In genomic region chr3L:17339122-17339521, dm6 we compare ENCODE assay signal across 5 fruit fly cellular contexts.
TF ChIP-seq lines count a peak whose summit lies in the region.

TSS of gene CG6479 (minus strand) at chr3L:17339262.

- TF ChIP-seq CTCF in S2 (optimal IDR thresholded peaks at IDR 0.05; lab: Kevin White, UChicago) = peak; percentile 29 to 65
- TF ChIP-seq CTCF in whole organism, embryonic (GFP tag; optimal IDR thresholded peaks at IDR 0.05; lab: Kevin White, UChicago) = peak; percentile 34

TF ChIP-seq in whole organism, embryonic, 481 proteins besides CTCF, POLR2A, EP300 and RAD21 (continues in another document):
- TF ChIP-seq MBD-R2 (GFP tag; IDR thresholded peaks at IDR 0.05; lab: Robert Waterston, UW) (peak; percentile 85), pan (optimal IDR thresholded peaks at IDR 0.05; lab: Kevin White, UChicago) (no peak), pan (GFP tag; optimal IDR thresholded peaks at IDR 0.05 in 1 of 2, IDR thresholded peaks at IDR 0.05 in 1 of 2) (no peak), dpn (GFP tag; optimal IDR thresholded peaks at IDR 0.05; lab: Kevin White, UChicago) (no peak), CG4328 (GFP tag; optimal IDR thresholded peaks at IDR 0.05; lab: Kevin White, UChicago) (no peak), CoRest (tag; optimal IDR thresholded peaks at IDR 0.05; lab: Kevin White, UChicago) (peak; percentile 29), sqz (GFP tag; optimal IDR thresholded peaks at IDR 0.05; lab: Kevin White, UChicago) (no peak), row (GFP tag; IDR thresholded peaks at IDR 0.05; lab: Robert Waterston, UW) (peak; percentile 36; the same call in 1 of the 3 replicates), dm (GFP tag; optimal IDR thresholded peaks at IDR 0.05; lab: Kevin White, UChicago) (no peak), sc (optimal IDR thresholded peaks at IDR 0.05; lab: Kevin White, UChicago) (no peak), sc (GFP tag; optimal IDR thresholded peaks at IDR 0.05; lab: Kevin White, UChicago) (no peak), Trl (optimal IDR thresholded peaks at IDR 0.05; lab: Kevin White, UChicago) (no peak), Trl (GFP tag; optimal IDR thresholded peaks at IDR 0.05; lab: Kevin White, UChicago) (no peak), Stat92E (GFP tag; optimal IDR thresholded peaks at IDR 0.05; lab: Kevin White, UChicago) (no peak), CG14965 (GFP tag; optimal IDR thresholded peaks at IDR 0.05; lab: Kevin White, UChicago; ENCODE audit: borderline replicate concordance) (no peak), CG17328 (GFP tag; IDR thresholded peaks at IDR 0.05; lab: Robert Waterston, UW) (no peak), pita (GFP tag; optimal IDR thresholded peaks at IDR 0.05; lab: Kevin White, UChicago) (peak; percentile 78), p53 (GFP tag; optimal IDR thresholded peaks at IDR 0.05; lab: Kevin White, UChicago) (no peak), CG13287 (GFP tag; IDR thresholded peaks at IDR 0.05; lab: Robert Waterston, UW; ENCODE audit: partially characterized antibody) (peak; percentile 65; the same call in 1 of the 2 replicates), Dref (GFP tag; IDR thresholded peaks at IDR 0.05; lab: Robert Waterston, UW) (no peak), tio (GFP tag; optimal IDR thresholded peaks at IDR 0.05; lab: Kevin White, UChicago) (no peak), Nf-YB (GFP tag; optimal IDR thresholded peaks at IDR 0.05; lab: Kevin White, UChicago) (no peak), NC2β (GFP tag; optimal IDR thresholded peaks at IDR 0.05; lab: Kevin White, UChicago) (no peak)

TF ChIP-seq in whole organism, prepupa, 60 proteins besides CTCF, POLR2A, EP300 and RAD21:
- TF ChIP-seq Hr4 (GFP tag; optimal IDR thresholded peaks at IDR 0.05; lab: Kevin White, UChicago) = no peak
- TF ChIP-seq svp (GFP tag; lab: Kevin White, UChicago) = peak; percentile 80

TF ChIP-seq in whole organism, pupa, 21 proteins besides CTCF, POLR2A, EP300 and RAD21:
- TF ChIP-seq CG17806 (tag; optimal IDR thresholded peaks at IDR 0.05; lab: Kevin White, UChicago) = no peak
- TF ChIP-seq D1 (tag; optimal IDR thresholded peaks at IDR 0.05; lab: Kevin White, UChicago) = peak; percentile 63
- TF ChIP-seq CG15710 (tag; optimal IDR thresholded peaks at IDR 0.05; lab: Kevin White, UChicago) = no peak

TF ChIP-seq in whole organism, wandering third instar larva, 38 proteins besides CTCF, POLR2A, EP300 and RAD21:
- TF ChIP-seq dmrt93B (GFP tag; optimal IDR thresholded peaks at IDR 0.05; lab: Kevin White, UChicago) (no peak), Hnf4 (GFP tag; optimal IDR thresholded peaks at IDR 0.05; lab: Kevin White, UChicago) (no peak), rgr (GFP tag; optimal IDR thresholded peaks at IDR 0.05; lab: Kevin White, UChicago) (no peak), Myc (optimal IDR thresholded peaks at IDR 0.05; lab: Kevin White, UChicago) (peak; percentile 55), OdsH (GFP tag; optimal IDR thresholded peaks at IDR 0.05; lab: Kevin White, UChicago) (no peak), Hr78 (GFP tag; optimal IDR thresholded peaks at IDR 0.05; lab: Kevin White, UChicago) (no peak), tai (GFP tag; optimal IDR thresholded peaks at IDR 0.05; lab: Kevin White, UChicago) (no peak)
